Worm (Caenorhabditis elegans) whole organism, L1 larva: ENCODE data around the gene C33C12.1.
"Not testable (repeated sequence)": the region's sequence is repeated elsewhere in the genome, so short reads cannot be mapped to it uniquely, and the experiment has no call there.

Experiments
- C34B4.2 ChIP-seq: sonication (generic microtip); optimal IDR thresholded peaks from 2 replicates; lab custom pipeline; 2017; ENCODE audit warnings: mild to moderate bottlenecking, missing genetic modification characterization, missing compliant biosample characterization
- aha-1 ChIP-seq: fragments of 150-350 bp; optimal IDR thresholded peaks from 2 replicates; lab custom pipeline; 2014; ENCODE audit warnings: missing biosample characterization, missing genetic modification characterization
- ama-1 ChIP-seq: fragments of 150-350 bp; optimal IDR thresholded peaks from 2 replicates; lab custom pipeline; 2014
- ceh-63 ChIP-seq: fragments of 200-800 bp; sonication (Bioruptor generic); optimal IDR thresholded peaks from 2 replicates; lab custom pipeline; 2018; ENCODE audit warnings: mild to moderate bottlenecking, missing genetic modification characterization, missing compliant biosample characterization
- ceh-82 ChIP-seq, 3 experiments: fragments of 150-350 bp in 1 of 3; sonication (generic microtip) in 2 of 3; optimal IDR thresholded peaks; 2 replicates each; lab custom pipeline; 2014 to 2017; ENCODE audit warnings: missing biosample characterization in 3 of 3, missing genetic modification characterization in 3 of 3
- ceh-88 ChIP-seq: fragments of 200-800 bp; sonication (Bioruptor generic); IDR thresholded peaks from 2 replicates; pipeline ENCODE4 v1.3.6; 2022; ENCODE audit warnings: missing genetic modification characterization, missing compliant biosample characterization
- ceh-90 ChIP-seq: sonication (generic microtip); optimal IDR thresholded peaks from 2 replicates; lab custom pipeline; 2016; ENCODE audit warnings: missing genetic modification characterization, missing compliant biosample characterization
- ces-1 ChIP-seq: fragments of 150-350 bp; optimal IDR thresholded peaks from 2 replicates; lab custom pipeline; 2014; ENCODE audit warnings: missing biosample characterization, missing genetic modification reagents, missing genetic modification characterization
- dsc-1 ChIP-seq: sonication (generic microtip); optimal IDR thresholded peaks from 2 replicates; lab custom pipeline; 2016; ENCODE audit warnings: mild to moderate bottlenecking, missing genetic modification characterization, missing compliant biosample characterization
- efl-1 ChIP-seq, 4 experiments: fragments of 150-350 bp; optimal IDR thresholded peaks in 3 of 4; peaks in 1 of 4; 1 replicate in 1 of 4; 2 replicates in 3 of 4; lab custom pipeline; 2014; ENCODE audit warnings: missing biosample characterization in 2 of 4, missing genetic modification characterization in 2 of 4, missing genetic modification reagents in 2 of 4
- egl-13 ChIP-seq: sonication (generic microtip); optimal IDR thresholded peaks from 2 replicates; lab custom pipeline; 2016; ENCODE audit warnings: missing genotype, missing genetic modification reagents, missing genetic modification characterization, missing compliant biosample characterization
- elt-2 ChIP-seq: sonication (generic microtip); optimal IDR thresholded peaks from 2 replicates; lab custom pipeline; 2016; ENCODE audit warnings: missing genetic modification characterization, mild to moderate bottlenecking, inconsistent platforms, missing compliant biosample characterization, missing genetic modification reagents
- fkh-8 ChIP-seq: sonication (generic microtip); optimal IDR thresholded peaks from 2 replicates; lab custom pipeline; 2016; ENCODE audit warnings: mild to moderate bottlenecking, missing genetic modification characterization, missing compliant biosample characterization
- grh-1 ChIP-seq: fragments of 200-800 bp; sonication (Bioruptor generic); IDR thresholded peaks from 2 replicates; pipeline ENCODE4 v1.3.6; 2022; ENCODE audit warnings: missing genetic modification reagents, missing genetic modification characterization, missing compliant biosample characterization
- irx-1 ChIP-seq: sonication (generic microtip); optimal IDR thresholded peaks from 2 replicates; lab custom pipeline; 2016; ENCODE audit warnings: missing genetic modification characterization, missing compliant biosample characterization
- isw-1 ChIP-seq: fragments of 200-800 bp; sonication (Bioruptor generic); IDR thresholded peaks from 2 replicates; pipeline ENCODE4 v1.3.6; 2022; ENCODE audit warnings: missing genetic modification characterization, missing compliant biosample characterization
- jun-1 ChIP-seq: fragments of 150-350 bp; optimal IDR thresholded peaks from 2 replicates; lab custom pipeline; 2014; ENCODE audit warnings: missing biosample characterization, missing genetic modification reagents, missing genetic modification characterization
- lin-35 ChIP-seq, 2 experiments: fragments of 150-350 bp; optimal IDR thresholded peaks; 2 replicates each; lab custom pipeline; 2014; ENCODE audit warnings: missing biosample characterization in 2 of 2, missing genetic modification characterization in 2 of 2, missing genetic modification reagents in 2 of 2
- lir-3 ChIP-seq: sonication (generic microtip); optimal IDR thresholded peaks from 2 replicates; lab custom pipeline; 2016; ENCODE audit warnings: mild to moderate bottlenecking, missing genetic modification characterization, moderate library complexity, missing compliant biosample characterization; ENCODE audit not compliant: poor library complexity
- mdl-1 ChIP-seq, 2 experiments: fragments of 150-350 bp; optimal IDR thresholded peaks; 2 replicates each; lab custom pipeline; 2014 to 2017; ENCODE audit warnings: missing biosample characterization in 2 of 2, missing genetic modification characterization in 2 of 2, inconsistent platforms in 1 of 2
- mef-2 ChIP-seq: fragments of 150-350 bp; optimal IDR thresholded peaks from 2 replicates; lab custom pipeline; 2014; ENCODE audit warnings: missing biosample characterization, missing genetic modification characterization
- mep-1 ChIP-seq: fragments of 150-350 bp; optimal IDR thresholded peaks from 2 replicates; lab custom pipeline; 2014; ENCODE audit warnings: missing biosample characterization, missing genetic modification characterization
- nhr-20 ChIP-seq: sonication (generic microtip); optimal IDR thresholded peaks from 2 replicates; lab custom pipeline; 2016; ENCODE audit warnings: mild to moderate bottlenecking, missing genetic modification characterization, missing compliant biosample characterization
- nhr-47 ChIP-seq: sonication (generic microtip); optimal IDR thresholded peaks from 2 replicates; lab custom pipeline; 2016; ENCODE audit warnings: mild to moderate bottlenecking, missing genetic modification characterization, moderate library complexity, missing compliant biosample characterization
- nhr-71 ChIP-seq: sonication (generic microtip); optimal IDR thresholded peaks from 2 replicates; lab custom pipeline; 2016; ENCODE audit warnings: mild to moderate bottlenecking, missing genetic modification characterization, moderate library complexity, missing compliant biosample characterization
- nhr-77 ChIP-seq: fragments of 150-350 bp; optimal IDR thresholded peaks from 2 replicates; lab custom pipeline; 2014; ENCODE audit warnings: missing biosample characterization, missing genetic modification characterization
- nhr-84 ChIP-seq: sonication (generic microtip); optimal IDR thresholded peaks from 2 replicates; lab custom pipeline; 2017; ENCODE audit warnings: missing biosample characterization, missing genetic modification characterization
- nhr-85 ChIP-seq: sonication (generic microtip); peaks from one replicate; lab custom pipeline; 2016; ENCODE audit warnings: missing genetic modification characterization, inconsistent platforms, missing compliant biosample characterization
- snpc-4 ChIP-seq: fragments of 150-350 bp; optimal IDR thresholded peaks from 2 replicates; lab custom pipeline; 2014; ENCODE audit warnings: missing biosample characterization, missing genetic modification characterization
- sox-4 ChIP-seq: sonication (generic microtip); optimal IDR thresholded peaks from 2 replicates; lab custom pipeline; 2016; ENCODE audit warnings: missing genetic modification characterization, missing compliant biosample characterization
- tbx-2 ChIP-seq: sonication (generic microtip); optimal IDR thresholded peaks from 2 replicates; lab custom pipeline; 2016; ENCODE audit warnings: missing genetic modification characterization, missing compliant biosample characterization
- unc-130 ChIP-seq: fragments of 150-350 bp; optimal IDR thresholded peaks from 2 replicates; lab custom pipeline; 2017; ENCODE audit warnings: missing biosample characterization, missing genetic modification characterization, inconsistent platforms
- unc-98 ChIP-seq: fragments of 200-800 bp; sonication (Bioruptor generic); IDR thresholded peaks from 2 replicates; pipeline ENCODE4 v1.3.6; 2022; ENCODE audit warnings: missing genetic modification characterization, missing compliant biosample characterization
- ztf-4 ChIP-seq: fragments of 150-350 bp; optimal IDR thresholded peaks from 2 replicates; lab custom pipeline; 2014; ENCODE audit warnings: missing biosample characterization, missing genetic modification characterization

Gene C33C12.1

ce11 chrII:2150485-2150985 lies 47.5 kb upstream of the C33C12.1 start, which contains the start of the genes C40A11.7 and C40A11.8:
Gene C40A11.7, minus strand, starts transcription at chrII:2150585.
Gene C40A11.8, minus strand, starts transcription at chrII:2150935.
- no peak for TF ChIP-seq ceh-90
- TF ChIP-seq aha-1 (tag; lab: Kevin White, UChicago) = no peak
- no peak for TF ChIP-seq ztf-4 (tag; lab: Kevin White, UChicago)
- no peak for TF ChIP-seq egl-13 (tag; lab: Kevin White, UChicago)
- no peak for TF ChIP-seq snpc-4 (tag; lab: Kevin White, UChicago)
- no peak for TF ChIP-seq nhr-71 (tag; lab: Kevin White, UChicago)
- TF ChIP-seq irx-1 (tag; lab: Kevin White, UChicago) = no peak
- TF ChIP-seq mef-2 = no peak
- TF ChIP-seq ceh-82 (tag; optimal IDR thresholded peaks at IDR 0.05; lab: Kevin White, UChicago) = no peak
- TF ChIP-seq nhr-84 = no peak
- TF ChIP-seq mdl-1 (tag; optimal IDR thresholded peaks at IDR 0.05; lab: Kevin White, UChicago) = no peak
- TF ChIP-seq mep-1 = no peak
- TF ChIP-seq ceh-88 (GFP tag; lab: Robert Waterston, UW) = no peak
- TF ChIP-seq ama-1 (lab: Kevin White, UChicago) = no peak
- no peak for TF ChIP-seq dsc-1 (tag; lab: Kevin White, UChicago)
- TF ChIP-seq nhr-77 (tag; lab: Kevin White, UChicago) = no peak
- TF ChIP-seq grh-1 = no peak
- TF ChIP-seq lir-3 = no peak
- TF ChIP-seq nhr-85 (tag; lab: Kevin White, UChicago) = no peak
- no peak for TF ChIP-seq tbx-2

ce11 chrII:2152455-2152854 lies 45.6 kb upstream of the C33C12.1 start:
- TF ChIP-seq efl-1 (optimal IDR thresholded peaks at IDR 0.05; lab: Kevin White, UChicago) = no peak
- TF ChIP-seq efl-1 (GFP tag; optimal IDR thresholded peaks at IDR 0.05 in 1 of 2; lab: Kevin White, UChicago) = peak in 1 of 2 experiments; percentile 70
- TF ChIP-seq elt-2 = peak; percentile 38
- TF ChIP-seq sox-4 (tag; lab: Kevin White, UChicago) = no peak

DNA sequence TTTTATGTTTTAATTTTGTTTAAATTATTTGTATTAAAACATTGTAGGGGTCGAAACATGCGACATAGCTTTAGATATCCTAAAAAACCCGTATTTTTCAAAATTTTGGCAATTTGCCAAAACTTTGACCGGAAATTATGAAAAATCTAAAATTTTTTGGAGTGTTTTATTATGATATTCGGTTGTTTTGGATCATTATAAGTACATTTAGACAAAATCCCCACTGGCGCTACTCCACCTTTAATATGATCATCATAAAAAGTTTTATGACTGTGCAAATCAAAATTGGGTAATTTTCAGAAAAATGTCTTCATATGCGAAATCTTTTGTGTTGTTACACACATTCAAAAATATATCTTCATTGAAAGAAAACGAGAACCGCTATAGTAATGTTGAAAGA lies 44.3 kb upstream of the C33C12.1 start, which contains the start of gene math-18:
math-18 (plus strand) TSS at position 301 of the 400 bp plus-strand sequence.
- TF ChIP-seq ceh-63 (GFP tag; lab: Kevin White, UChicago); nhr-20 (tag; lab: Kevin White, UChicago); fkh-8: not testable (repeated sequence)

ce11 chrII:2163370-2163882 lies 34.6 kb upstream of the C33C12.1 start, which contains the start of gene C33C12.11:
Gene C33C12.11, minus strand, starts transcription at chrII:2163832.
- TF ChIP-seq lin-35 (GFP tag; optimal IDR thresholded peaks at IDR 0.05; lab: Kevin White, UChicago); fkh-8; jun-1 (tag; lab: Kevin White, UChicago): not testable (repeated sequence)

ce11 chrII:2166376-2166775 lies 31.7 kb upstream of the C33C12.1 start, which contains the start of gene C33C12.4:
Gene C33C12.4, minus strand, starts transcription at chrII:2166476.
- TF ChIP-seq nhr-47 (tag; lab: Kevin White, UChicago) (no peak), unc-98 (GFP tag; lab: Robert Waterston, UW) (no peak), isw-1 (no peak), aha-1 (tag; lab: Kevin White, UChicago) (no peak), unc-130 (no peak), ces-1 (GFP tag; lab: Kevin White, UChicago) (no peak), nhr-77 (tag; lab: Kevin White, UChicago) (no peak), C34B4.2 (tag; lab: Kevin White, UChicago) (no peak), ztf-4 (tag; lab: Kevin White, UChicago) (no peak)
